Fruit fly (Drosophila melanogaster) whole organism, embryonic: Measurements from ENCODE around the gene CycB3.
A peak's percentile ranks its signal among the peaks of the same experiment; 100 is the strongest.

Experiments
- Bdp1 ChIP-seq: fragments of 200-800 bp; sonication (Bioruptor generic); optimal IDR thresholded peaks from 3 replicates; lab custom pipeline; 2016; ENCODE audit warnings: missing biosample characterization, missing genetic modification characterization
- CG10366 ChIP-seq: fragments of 200-800 bp; sonication (Bioruptor generic); IDR thresholded peaks from 2 replicates; pipeline ENCODE4 v1.3.6; 2022; ENCODE audit warnings: missing biosample characterization, missing genetic modification characterization
- CG12071 ChIP-seq: fragments of 200-800 bp; sonication (Bioruptor generic); optimal IDR thresholded peaks from 3 replicates; lab custom pipeline; 2018; ENCODE audit warnings: missing biosample characterization, mild to moderate bottlenecking, missing genetic modification characterization
- CG12659 ChIP-seq: fragments of 200-800 bp; sonication (Bioruptor generic); optimal IDR thresholded peaks from 3 replicates; lab custom pipeline; 2017; ENCODE audit warnings: mild to moderate bottlenecking, missing biosample characterization, missing genetic modification reagents, missing genetic modification characterization
- CG13296 ChIP-seq: fragments of 200-800 bp; sonication (Bioruptor generic); optimal IDR thresholded peaks from 3 replicates; lab custom pipeline; 2018; ENCODE audit warnings: missing biosample characterization, mild to moderate bottlenecking, missing genetic modification characterization
- CG13775 ChIP-seq: fragments of 200-800 bp; sonication (Bioruptor generic); optimal IDR thresholded peaks from 3 replicates; lab custom pipeline; 2017; ENCODE audit warnings: missing biosample characterization, mild to moderate bottlenecking, missing genetic modification characterization
- CG14441 ChIP-seq: fragments of 200-800 bp; sonication (Bioruptor generic); IDR thresholded peaks from 2 replicates; pipeline ENCODE4 v1.3.6; 2022; ENCODE audit warnings: missing biosample characterization, missing genetic modification characterization
- CG14965 ChIP-seq: fragments of 200-800 bp; sonication (Bioruptor generic); optimal IDR thresholded peaks from 2 replicates; lab custom pipeline; 2016; ENCODE audit warnings: missing biosample characterization, missing genetic modification characterization, borderline replicate concordance
- CG15514 ChIP-seq: fragments of 200-800 bp; sonication (Bioruptor generic); optimal IDR thresholded peaks from 3 replicates; lab custom pipeline; 2017; ENCODE audit warnings: missing biosample characterization, missing genetic modification characterization, mild to moderate bottlenecking, moderate library complexity, missing genetic modification reagents
- CG1647 ChIP-seq: fragments of 200-800 bp; sonication (Bioruptor generic); optimal IDR thresholded peaks from 3 replicates; lab custom pipeline; 2016; ENCODE audit warnings: missing biosample characterization, missing genetic modification characterization
- CG17328 ChIP-seq: fragments of 200-800 bp; sonication (Bioruptor generic); IDR thresholded peaks from 2 replicates; pipeline ENCODE4 v1.3.6; 2022; ENCODE audit warnings: missing biosample characterization, missing genetic modification characterization
- CG17802 ChIP-seq: fragments of 200-800 bp; sonication (Bioruptor generic); optimal IDR thresholded peaks from 2 replicates; lab custom pipeline; 2018; ENCODE audit warnings: missing biosample characterization, mild to moderate bottlenecking, missing genetic modification characterization, moderate library complexity
- CG18619 ChIP-seq: fragments of 200-800 bp; sonication (Bioruptor generic); optimal IDR thresholded peaks from 3 replicates; lab custom pipeline; 2017; ENCODE audit warnings: missing biosample characterization, mild to moderate bottlenecking, missing genetic modification characterization
- CG2678 ChIP-seq: fragments of 200-800 bp; sonication (Bioruptor generic); optimal IDR thresholded peaks from 3 replicates; lab custom pipeline; 2019; ENCODE audit warnings: missing biosample characterization, mild to moderate bottlenecking, missing genetic modification characterization, moderate library complexity
- CG34376 ChIP-seq: fragments of 200-800 bp; sonication (Bioruptor generic); optimal IDR thresholded peaks from 2 replicates; lab custom pipeline; 2018; ENCODE audit warnings: missing biosample characterization, mild to moderate bottlenecking, missing genetic modification characterization
- CG34422 ChIP-seq: fragments of 200-800 bp; sonication (Bioruptor generic); IDR thresholded peaks from 3 replicates; pipeline ENCODE4 v1.3.6; 2022; ENCODE audit warnings: missing biosample characterization, missing genetic modification characterization
- CG3838 ChIP-seq: fragments of 200-800 bp; sonication (Bioruptor generic); optimal IDR thresholded peaks from 3 replicates; lab custom pipeline; 2016; ENCODE audit warnings: missing biosample characterization, missing genetic modification characterization
- CG42726 ChIP-seq: fragments of 200-800 bp; sonication (Bioruptor generic); IDR thresholded peaks from 2 replicates; pipeline ENCODE4 v1.3.6; 2022; ENCODE audit warnings: missing biosample characterization, missing genetic modification characterization; ENCODE audit not compliant: partially characterized antibody
- CG4424 ChIP-seq: fragments of 200-800 bp; sonication (Bioruptor generic); optimal IDR thresholded peaks from 3 replicates; lab custom pipeline; 2016; ENCODE audit warnings: missing biosample characterization, missing genetic modification characterization
- CG4820 ChIP-seq: fragments of 200-800 bp; sonication (Bioruptor generic); optimal IDR thresholded peaks from 3 replicates; lab custom pipeline; 2016; ENCODE audit warnings: missing biosample characterization, missing genetic modification characterization
- CG8478 ChIP-seq: fragments of >200 bp; optimal IDR thresholded peaks from 2 replicates; lab custom pipeline; 2018
- CG9609 ChIP-seq: fragments of 200-800 bp; sonication (Bioruptor generic); optimal IDR thresholded peaks from 3 replicates; lab custom pipeline; 2016; ENCODE audit warnings: missing biosample characterization, missing genetic modification characterization
- CHES-1-like ChIP-seq: fragments of 200-800 bp; sonication (Bioruptor generic); optimal IDR thresholded peaks from 2 replicates; lab custom pipeline; 2016; ENCODE audit warnings: missing biosample characterization, missing genetic modification characterization
- CkIIα-i1 ChIP-seq: fragments of 200-800 bp; sonication (Bioruptor generic); IDR thresholded peaks from 2 replicates; pipeline ENCODE4 v1.3.6; 2022; ENCODE audit warnings: missing biosample characterization, missing genetic modification characterization
- ERR ChIP-seq: fragments of 200-800 bp; sonication (Bioruptor generic); optimal IDR thresholded peaks from 2 replicates; lab custom pipeline; 2016; ENCODE audit warnings: missing biosample characterization, missing genetic modification characterization
- Fer2 ChIP-seq: fragments of 200-800 bp; sonication (Bioruptor generic); optimal IDR thresholded peaks from 2 replicates; lab custom pipeline; 2018; ENCODE audit warnings: missing biosample characterization, mild to moderate bottlenecking, missing genetic modification characterization, moderate library complexity
- Fer3 ChIP-seq: fragments of 200-800 bp; sonication (Bioruptor generic); optimal IDR thresholded peaks from 2 replicates; lab custom pipeline; 2018; ENCODE audit warnings: missing biosample characterization, mild to moderate bottlenecking, missing genetic modification characterization, moderate library complexity
- Lpt ChIP-seq: fragments of >200 bp; optimal IDR thresholded peaks from 2 replicates; lab custom pipeline; 2018; ENCODE audit warnings: missing biosample characterization, missing genetic modification characterization
- Meics ChIP-seq: fragments of 200-800 bp; sonication (Bioruptor generic); optimal IDR thresholded peaks from 2 replicates; lab custom pipeline; 2017; ENCODE audit warnings: missing biosample characterization, mild to moderate bottlenecking, missing genetic modification characterization
- Side ChIP-seq: fragments of 200-800 bp; sonication (Bioruptor generic); optimal IDR thresholded peaks from 2 replicates; lab custom pipeline; 2016; ENCODE audit warnings: missing biosample characterization, missing genetic modification characterization
- ab ChIP-seq: fragments of 200-800 bp; sonication (Bioruptor generic); optimal IDR thresholded peaks from 2 replicates; lab custom pipeline; 2016; ENCODE audit warnings: missing biosample characterization, missing genetic modification characterization
- ac ChIP-seq: fragments of 200-800 bp; sonication (Bioruptor generic); optimal IDR thresholded peaks from 3 replicates; lab custom pipeline; 2017; ENCODE audit warnings: missing biosample characterization, mild to moderate bottlenecking, missing genetic modification characterization
- aop ChIP-seq: fragments of 200-800 bp; sonication (Bioruptor generic); IDR thresholded peaks from 2 replicates; pipeline ENCODE4 v1.3.6; 2022; ENCODE audit warnings: missing biosample characterization, missing genetic modification characterization
- az2 ChIP-seq: fragments of 200-800 bp; sonication (Bioruptor generic); optimal IDR thresholded peaks from 3 replicates; lab custom pipeline; 2016; ENCODE audit warnings: missing biosample characterization, missing genetic modification characterization
- cg ChIP-seq: fragments of 200-800 bp; sonication (Bioruptor generic); optimal IDR thresholded peaks from 3 replicates; lab custom pipeline; 2019; ENCODE audit warnings: missing biosample characterization, mild to moderate bottlenecking, missing genetic modification characterization, moderate library complexity
- chif ChIP-seq, 2 experiments: fragments of 200-800 bp; sonication (Bioruptor generic); optimal IDR thresholded peaks; 3 replicates each; lab custom pipeline; 2016; ENCODE audit warnings: missing biosample characterization in 2 of 2, missing genetic modification characterization in 2 of 2
- crp ChIP-seq, 2 experiments: fragments of 200-800 bp; sonication (Bioruptor generic); optimal IDR thresholded peaks; 2 replicates in 1 of 2; 3 replicates in 1 of 2; lab custom pipeline; 2017; ENCODE audit warnings: missing biosample characterization in 2 of 2, missing genetic modification characterization in 2 of 2, mild to moderate bottlenecking in 1 of 2, moderate library complexity in 1 of 2
- danr ChIP-seq: fragments of 200-800 bp; sonication (Bioruptor generic); IDR thresholded peaks from 2 replicates; pipeline ENCODE4 v1.3.6; 2022; ENCODE audit warnings: missing biosample characterization, missing genetic modification characterization
- dmrt11E ChIP-seq: fragments of 200-800 bp; sonication (Bioruptor generic); optimal IDR thresholded peaks from 3 replicates; lab custom pipeline; 2018; ENCODE audit warnings: missing biosample characterization, mild to moderate bottlenecking, missing genetic modification characterization, moderate library complexity
- gfzf ChIP-seq: fragments of 200-800 bp; sonication (Bioruptor generic); optimal IDR thresholded peaks from 2 replicates; lab custom pipeline; 2016; ENCODE audit warnings: missing biosample characterization, mild to moderate bottlenecking, missing genetic modification characterization, moderate library complexity
- kah ChIP-seq: fragments of 200-800 bp; sonication (Bioruptor generic); optimal IDR thresholded peaks from 2 replicates; lab custom pipeline; 2018; ENCODE audit warnings: missing biosample characterization, mild to moderate bottlenecking, missing genetic modification characterization
- mam ChIP-seq: fragments of 200-800 bp; sonication (Bioruptor generic); optimal IDR thresholded peaks from 3 replicates; lab custom pipeline; 2016; ENCODE audit warnings: missing biosample characterization, missing genetic modification characterization
- prd ChIP-seq, 3 experiments: fragments of >200 bp in 2 of 3; fragments of 200-800 bp in 1 of 3; sonication (Bioruptor generic) in 1 of 3; optimal IDR thresholded peaks in 2 of 3; IDR thresholded peaks in 1 of 3; 2 replicates in 2 of 3; 3 replicates in 1 of 3; pipeline versions ENCODE4 v1.3.6 to Lab custom; 2017 to 2022; ENCODE audit warnings: missing biosample characterization in 1 of 3, missing genetic modification characterization in 1 of 3
- ranshi ChIP-seq: fragments of 200-800 bp; sonication (Bioruptor generic); IDR thresholded peaks from 2 replicates; pipeline ENCODE4 v1.3.6; 2022; ENCODE audit warnings: missing biosample characterization, missing genetic modification characterization
- sob ChIP-seq: fragments of 200-800 bp; sonication (Bioruptor generic); IDR thresholded peaks from 2 replicates; pipeline ENCODE4 v1.3.6; 2022; ENCODE audit warnings: missing biosample characterization, missing genetic modification characterization
- sr ChIP-seq: fragments of 200-800 bp; sonication (Bioruptor generic); IDR thresholded peaks from 3 replicates; pipeline ENCODE4 v1.3.6; 2022; ENCODE audit warnings: missing biosample characterization, missing genetic modification characterization
- sug ChIP-seq: fragments of 200-800 bp; optimal IDR thresholded peaks from 2 replicates; lab custom pipeline; 2019; ENCODE audit warnings: missing biosample characterization, mild to moderate bottlenecking, missing genetic modification characterization, moderate library complexity
- unc-4 ChIP-seq: fragments of 200-800 bp; sonication (Bioruptor generic); IDR thresholded peaks from 2 replicates; pipeline ENCODE4 v1.3.6; 2022; ENCODE audit warnings: missing biosample characterization, missing genetic modification characterization; ENCODE audit not compliant: partially characterized antibody
- wdn ChIP-seq: fragments of 200-800 bp; sonication (Bioruptor generic); IDR thresholded peaks from 2 replicates; pipeline ENCODE4 v1.3.6; 2022; ENCODE audit warnings: missing biosample characterization, missing genetic modification characterization
- zen ChIP-seq: fragments of 200-800 bp; sonication (Bioruptor generic); optimal IDR thresholded peaks from 3 replicates; lab custom pipeline; 2018; ENCODE audit warnings: missing biosample characterization, mild to moderate bottlenecking, missing genetic modification characterization, moderate library complexity

The CycB3 gene

dm6 chr3R:24829887-24830351, 40.7 kb downstream of the CycB3 start, which contains the start of the genes Kaz and CG43273 (continued):
- TF ChIP-seq sug (tag; lab: Kevin White, UChicago) (no peak), Meics (GFP tag; lab: Kevin White, UChicago) (peak; percentile 58), CG2678 (tag; lab: Kevin White, UChicago) (no peak), CG1647 (GFP tag; lab: Kevin White, UChicago) (no peak), Fer2 (tag; lab: Kevin White, UChicago) (peak; percentile 39), crp (GFP tag; optimal IDR thresholded peaks at IDR 0.05; lab: Kevin White, UChicago) (peak; percentile 34 to 89), dmrt11E (tag; lab: Kevin White, UChicago) (peak; percentile 40), prd (optimal IDR thresholded peaks at IDR 0.05; lab: Kevin White, UChicago) (no peak), prd (GFP tag; IDR thresholded peaks at IDR 0.05; lab: Robert Waterston, UW) (peak; percentile 64; the same call in 2 of the 3 replicates), wdn (GFP tag; lab: Robert Waterston, UW) (0 out of 2 replicates have a peak, but pooled peaks have one; percentile 19), Lpt (GFP tag; lab: Kevin White, UChicago) (no peak), mam (peak; percentile 12), CG14441 (GFP tag; lab: Robert Waterston, UW) (no peak), CG17802 (tag; lab: Kevin White, UChicago) (no peak), zen (tag; lab: Kevin White, UChicago) (peak; percentile 93), CG10366 (peak; percentile 49; the same call in 1 of the 2 replicates), CG15514 (GFP tag; lab: Kevin White, UChicago) (peak; percentile 37), unc-4 (GFP tag; lab: Robert Waterston, UW) (no peak), ranshi (GFP tag; lab: Robert Waterston, UW) (no peak), CG8478 (lab: Kevin White, UChicago) (no peak), CG4424 (peak; percentile 51), CG17328 (GFP tag; lab: Robert Waterston, UW) (peak; percentile 33; the same call in 1 of the 2 replicates), Bdp1 (no peak), CkIIα-i1 (GFP tag; lab: Robert Waterston, UW) (no peak), aop (GFP tag; lab: Robert Waterston, UW) (no peak), CG12071 (GFP tag; lab: Kevin White, UChicago) (no peak), kah (GFP tag; lab: Kevin White, UChicago) (no peak), CG18619 (peak; percentile 36), CG34376 (GFP tag; lab: Kevin White, UChicago) (peak; percentile 14), CG9609 (no peak), CG13296 (GFP tag; lab: Kevin White, UChicago) (no peak), Side (GFP tag; lab: Kevin White, UChicago) (no peak), gfzf (GFP tag; lab: Kevin White, UChicago) (no peak), sr (GFP tag; lab: Robert Waterston, UW) (no peak), CG42726 (GFP tag; lab: Robert Waterston, UW) (no peak), sob (GFP tag; lab: Robert Waterston, UW) (peak; percentile 59), CG3838 (GFP tag; lab: Kevin White, UChicago) (peak; percentile 8), CG14965 (GFP tag; lab: Kevin White, UChicago) (no peak), CG12659 (GFP tag; lab: Kevin White, UChicago) (peak; percentile 68), cg (no peak), az2 (GFP tag; lab: Kevin White, UChicago) (peak; percentile 55), ac (GFP tag; lab: Kevin White, UChicago) (no peak), ERR (no peak), CG13775 (GFP tag; lab: Kevin White, UChicago) (peak; percentile 66), CHES-1-like (GFP tag; lab: Kevin White, UChicago) (no peak), danr (GFP tag; lab: Robert Waterston, UW) (no peak), chif (GFP tag; optimal IDR thresholded peaks at IDR 0.05; lab: Kevin White, UChicago) (peak in 1 of 2 experiments; percentile 11), CG4820 (GFP tag; lab: Kevin White, UChicago) (peak; percentile 42), Fer3 (tag; lab: Kevin White, UChicago) (no peak), CG34422 (GFP tag; lab: Robert Waterston, UW) (0 out of 3 replicates have a peak, but pooled peaks have one; percentile 52), ab (GFP tag; lab: Kevin White, UChicago) (no peak)
